Fruit fly (Drosophila melanogaster): ENCODE results near the gene Cyp4d14.

Cyp4d14 gene

dm6 chrX:2157929-2158610 is 17.0 kb downstream of the Cyp4d14 start:
- TF ChIP-seq h (optimal IDR thresholded peaks at IDR 0.05) (no peak), psq (optimal IDR thresholded peaks at IDR 0.05) (no peak), Sin3A (optimal IDR thresholded peaks at IDR 0.05) (no peak), Myc (optimal IDR thresholded peaks at IDR 0.05) (no peak), ttk (optimal IDR thresholded peaks at IDR 0.05) (no peak), insv (optimal IDR thresholded peaks at IDR 0.05) (no peak)

- TF ChIP-seq ttk (optimal IDR thresholded peaks at IDR 0.05) = no peak
- peak; percentile 88 for TF ChIP-seq insv (optimal IDR thresholded peaks at IDR 0.05)
- TF ChIP-seq psq (optimal IDR thresholded peaks at IDR 0.05) = no peak
- peak; percentile 74 for TF ChIP-seq h (optimal IDR thresholded peaks at IDR 0.05)
- TF ChIP-seq Myc (optimal IDR thresholded peaks at IDR 0.05) = no peak
- no peak for TF ChIP-seq Sin3A (optimal IDR thresholded peaks at IDR 0.05)
These were observed 19.2 kb downstream of the Cyp4d14 start for dm6 chrX:2155868-2156267.

- TF ChIP-seq insv (optimal IDR thresholded peaks at IDR 0.05) (no peak), Myc (optimal IDR thresholded peaks at IDR 0.05) (no peak), h (optimal IDR thresholded peaks at IDR 0.05) (no peak), ttk (optimal IDR thresholded peaks at IDR 0.05) (no peak), Sin3A (optimal IDR thresholded peaks at IDR 0.05) (no peak), psq (optimal IDR thresholded peaks at IDR 0.05) (no peak)
These were observed 25.6 kb downstream of the Cyp4d14 start, which contains the start of gene bcn92 for dm6 chrX:2149478-2149877. Gene bcn92 (minus strand): TSS chrX:2149647.

dm6 chrX:2148671-2149070 is 26.4 kb downstream of the Cyp4d14 start:
- TF ChIP-seq insv (optimal IDR thresholded peaks at IDR 0.05) = no peak
- TF ChIP-seq h (optimal IDR thresholded peaks at IDR 0.05) = no peak
- no peak for TF ChIP-seq psq (optimal IDR thresholded peaks at IDR 0.05)
- TF ChIP-seq Myc (optimal IDR thresholded peaks at IDR 0.05) = no peak
- no peak for TF ChIP-seq ttk (optimal IDR thresholded peaks at IDR 0.05)
- no peak for TF ChIP-seq Sin3A (optimal IDR thresholded peaks at IDR 0.05)

- TF ChIP-seq ttk (optimal IDR thresholded peaks at IDR 0.05) (no peak), insv (optimal IDR thresholded peaks at IDR 0.05) (no peak), h (optimal IDR thresholded peaks at IDR 0.05) (no peak), psq (optimal IDR thresholded peaks at IDR 0.05) (no peak), Sin3A (optimal IDR thresholded peaks at IDR 0.05) (no peak), Myc (optimal IDR thresholded peaks at IDR 0.05) (no peak)
These were observed 27.6 kb downstream of the Cyp4d14 start for dm6 chrX:2147475-2147874.

dm6 chrX:2146574-2146973 is 28.5 kb downstream of the Cyp4d14 start:
- TF ChIP-seq Sin3A (optimal IDR thresholded peaks at IDR 0.05) = no peak
- TF ChIP-seq ttk (optimal IDR thresholded peaks at IDR 0.05) = no peak
- no peak for TF ChIP-seq Myc (optimal IDR thresholded peaks at IDR 0.05)
- TF ChIP-seq psq (optimal IDR thresholded peaks at IDR 0.05) = no peak
- no peak for TF ChIP-seq insv (optimal IDR thresholded peaks at IDR 0.05)
- TF ChIP-seq h (optimal IDR thresholded peaks at IDR 0.05) = no peak

- no peak for TF ChIP-seq insv (optimal IDR thresholded peaks at IDR 0.05)
- no peak for TF ChIP-seq Sin3A (optimal IDR thresholded peaks at IDR 0.05)
- no peak for TF ChIP-seq psq (optimal IDR thresholded peaks at IDR 0.05)
- no peak for TF ChIP-seq h (optimal IDR thresholded peaks at IDR 0.05)
- no peak for TF ChIP-seq ttk (optimal IDR thresholded peaks at IDR 0.05)
- no peak for TF ChIP-seq Myc (optimal IDR thresholded peaks at IDR 0.05)
These were observed 29.2 kb downstream of the Cyp4d14 start for dm6 chrX:2145690-2146470.

- TF ChIP-seq psq (optimal IDR thresholded peaks at IDR 0.05) (no peak), insv (optimal IDR thresholded peaks at IDR 0.05) (no peak), h (optimal IDR thresholded peaks at IDR 0.05) (no peak), Sin3A (optimal IDR thresholded peaks at IDR 0.05) (no peak), ttk (optimal IDR thresholded peaks at IDR 0.05) (no peak), Myc (optimal IDR thresholded peaks at IDR 0.05) (no peak)
These were observed 30.0 kb downstream of the Cyp4d14 start, which contains the start of gene Pgd for dm6 chrX:2145114-2145513. Gene Pgd (plus strand): TSS chrX:2145136.

- TF ChIP-seq insv (optimal IDR thresholded peaks at IDR 0.05) = no peak
- TF ChIP-seq Myc (optimal IDR thresholded peaks at IDR 0.05) = no peak
- no peak for TF ChIP-seq Sin3A (optimal IDR thresholded peaks at IDR 0.05)
- TF ChIP-seq h (optimal IDR thresholded peaks at IDR 0.05) = no peak
- no peak for TF ChIP-seq psq (optimal IDR thresholded peaks at IDR 0.05)
- no peak for TF ChIP-seq ttk (optimal IDR thresholded peaks at IDR 0.05)
These were observed 32.2 kb downstream of the Cyp4d14 start for dm6 chrX:2142935-2143312.

- TF ChIP-seq h (optimal IDR thresholded peaks at IDR 0.05) = no peak
- no peak for TF ChIP-seq psq (optimal IDR thresholded peaks at IDR 0.05)
- TF ChIP-seq insv (optimal IDR thresholded peaks at IDR 0.05) = no peak
- TF ChIP-seq Sin3A (optimal IDR thresholded peaks at IDR 0.05) = no peak
- no peak for TF ChIP-seq Myc (optimal IDR thresholded peaks at IDR 0.05)
- no peak for TF ChIP-seq ttk (optimal IDR thresholded peaks at IDR 0.05)
These were observed 32.7 kb downstream of the Cyp4d14 start for dm6 chrX:2142275-2142934.

dm6 chrX:2141854-2142216 is 33.3 kb downstream of the Cyp4d14 start:
- no peak for TF ChIP-seq insv (optimal IDR thresholded peaks at IDR 0.05)
- TF ChIP-seq h (optimal IDR thresholded peaks at IDR 0.05) = no peak
- TF ChIP-seq ttk (optimal IDR thresholded peaks at IDR 0.05) = no peak
- no peak for TF ChIP-seq Sin3A (optimal IDR thresholded peaks at IDR 0.05)
- TF ChIP-seq psq (optimal IDR thresholded peaks at IDR 0.05) = no peak
- no peak for TF ChIP-seq Myc (optimal IDR thresholded peaks at IDR 0.05)

Data from Kc167 (cell line).